Worm (Caenorhabditis elegans) whole organism, early embryonic: Measurements from ENCODE around the gene kup-1.

Experiments
- B0310.2 ChIP-seq: sonication (generic microtip); optimal IDR thresholded peaks from 2 replicates; lab custom pipeline; 2016; ENCODE audit warnings: mild to moderate bottlenecking, missing genetic modification characterization, missing compliant biosample characterization
- ama-1 ChIP-seq: fragments of 150-350 bp; optimal IDR thresholded peaks from 2 replicates; lab custom pipeline; 2014
- ceh-13 ChIP-seq: fragments of 200-800 bp; sonication (Bioruptor generic); optimal IDR thresholded peaks from 2 replicates; lab custom pipeline; 2018; ENCODE audit warnings: mild to moderate bottlenecking, missing genetic modification characterization, missing compliant biosample characterization
- ceh-36 ChIP-seq: sonication (generic microtip); optimal IDR thresholded peaks from 2 replicates; lab custom pipeline; 2016; ENCODE audit warnings: missing genetic modification characterization, inconsistent platforms, missing compliant biosample characterization
- flt-1 ChIP-seq: fragments of 200-800 bp; sonication (Bioruptor generic); IDR thresholded peaks from 2 replicates; pipeline ENCODE4 v1.3.6; 2022; ENCODE audit warnings: missing genetic modification characterization, missing compliant biosample characterization
- hmbx-1 ChIP-seq: sonication (generic microtip); optimal IDR thresholded peaks from 2 replicates; lab custom pipeline; 2016; ENCODE audit warnings: mild to moderate bottlenecking, missing genetic modification characterization, missing compliant biosample characterization
- hmg-4 ChIP-seq: fragments of 200-800 bp; sonication (Bioruptor generic); optimal IDR thresholded peaks from 2 replicates; lab custom pipeline; 2018; ENCODE audit warnings: mild to moderate bottlenecking, missing genetic modification characterization, missing compliant biosample characterization
- hnd-1 ChIP-seq: sonication (generic microtip); optimal IDR thresholded peaks from 2 replicates; lab custom pipeline; 2016; ENCODE audit warnings: missing genetic modification characterization, missing compliant biosample characterization
- pes-1 ChIP-seq: fragments of 200-800 bp; sonication (Bioruptor generic); IDR thresholded peaks from 2 replicates; pipeline ENCODE4 v1.3.6; 2022; ENCODE audit warnings: missing genetic modification reagents, missing genetic modification characterization, missing compliant biosample characterization
- tbx-37 ChIP-seq: fragments of 200-800 bp; sonication (Bioruptor generic); conservative IDR thresholded peaks from 2 replicates; pipeline ENCODE4 v1.3.6; 2022; ENCODE audit warnings: missing genetic modification reagents, missing genetic modification characterization, missing compliant biosample characterization

DNA sequence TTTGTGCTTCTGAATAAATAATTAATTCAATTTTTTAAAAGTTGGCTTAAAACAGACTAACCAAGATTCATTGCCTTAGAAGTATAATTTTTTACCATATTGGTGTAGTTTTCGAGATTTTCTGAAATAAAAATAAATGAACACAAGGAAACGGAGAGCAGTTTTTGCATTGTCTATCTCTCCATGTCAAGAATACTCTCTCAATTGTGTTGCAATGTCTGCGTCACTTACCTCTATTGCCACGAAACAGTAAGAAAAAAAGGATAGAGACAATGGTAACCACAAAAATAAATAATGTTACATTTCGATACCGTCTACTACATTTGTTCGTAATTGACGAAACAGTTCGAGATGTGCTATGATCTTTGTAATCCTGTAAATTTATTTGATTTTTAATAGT lies 42.3 kb upstream of the kup-1 start, which contains the start of gene R07B7.10:
- TF ChIP-seq ama-1 (lab: Kevin White, UChicago) (no peak), hmbx-1 (no peak), ceh-13 (GFP tag; lab: Kevin White, UChicago) (no peak), hmg-4 (no peak), pes-1 (no peak), B0310.2 (no peak), hnd-1 (tag; lab: Kevin White, UChicago) (no peak), flt-1 (GFP tag; lab: Robert Waterston, UW) (no peak), ceh-36 (no peak), tbx-37 (GFP tag; lab: Robert Waterston, UW) (no peak)
